Worm (Caenorhabditis elegans): ENCODE measurements around the gene F43D2.3.
A peak's percentile ranks its signal among the peaks of the same experiment; 100 is the strongest.

Gene F43D2.3

ce11 chrV:14645817-14646789 lies 14.4 kb downstream of the F43D2.3 start, which contains the start of the genes rfc-1 and pmp-3 (continued):
- TF ChIP-seq ceh-91 (GFP tag; IDR thresholded peaks at IDR 0.05), result peak; percentile 76
- 0 out of 2 replicates have a peak, but pooled peaks have one; percentile 33 for TF ChIP-seq hsf-1 (GFP tag; IDR thresholded peaks at IDR 0.05)
- no peak for TF ChIP-seq ceh-27 (GFP tag; optimal IDR thresholded peaks at IDR 0.05)
- peak; percentile 74 for TF ChIP-seq dpl-1 (GFP tag; optimal IDR thresholded peaks at IDR 0.05)
- no peak for TF ChIP-seq rpc-1 (optimal IDR thresholded peaks at IDR 0.05)
- peak; percentile 6 for TF ChIP-seq rpc-1 (tag; optimal IDR thresholded peaks at IDR 0.05)

ce11 chrV:14648825-14649224 lies 17.1 kb downstream of the F43D2.3 start:
- TF ChIP-seq rec-8 (tag; optimal IDR thresholded peaks at IDR 0.05) (no peak), ceh-79 (tag; optimal IDR thresholded peaks at IDR 0.05) (no peak), nfya-2 (GFP tag; IDR thresholded peaks at IDR 0.05) (no peak), ztf-26 (tag; optimal IDR thresholded peaks at IDR 0.05) (no peak), lsl-1 (GFP tag; optimal IDR thresholded peaks at IDR 0.05) (no peak), sdz-38 (tag; optimal IDR thresholded peaks at IDR 0.05) (no peak), bed-1 (GFP tag; IDR thresholded peaks at IDR 0.05) (no peak), B0035.1 (tag; optimal IDR thresholded peaks at IDR 0.05) (no peak), C17E4.6 (GFP tag; IDR thresholded peaks at IDR 0.05) (no peak), Y53G8AR.9 (GFP tag; conservative IDR thresholded peaks at IDR 0.05) (no peak)

ce11 chrV:14649929-14650328 lies 18.2 kb downstream of the F43D2.3 start:
- TF ChIP-seq zfh-2 (GFP tag; conservative IDR thresholded peaks at IDR 0.05) (no peak), cebp-1 (GFP tag; IDR thresholded peaks at IDR 0.05) (no peak), cebp-1 (tag; optimal IDR thresholded peaks at IDR 0.05) (peak; percentile 19)

ce11 chrV:14650631-14651030 lies 18.9 kb downstream of the F43D2.3 start:
- TF ChIP-seq madf-8 (GFP tag; conservative IDR thresholded peaks at IDR 0.05), result no peak
- TF ChIP-seq egl-18 (GFP tag; IDR thresholded peaks at IDR 0.05), result no peak
- no peak for TF ChIP-seq dox-1 (GFP tag; IDR thresholded peaks at IDR 0.05)
- no peak for TF ChIP-seq lsl-1 (GFP tag; optimal IDR thresholded peaks at IDR 0.05)
- no peak for TF ChIP-seq ets-4 (GFP tag; optimal IDR thresholded peaks at IDR 0.05)
- no peak for TF ChIP-seq F55B11.4 (tag; optimal IDR thresholded peaks at IDR 0.05; ENCODE audit: borderline replicate concordance, insufficient read depth)
- TF ChIP-seq egl-44 (GFP tag; IDR thresholded peaks at IDR 0.05), result no peak

- TF ChIP-seq ceh-100 (GFP tag; IDR thresholded peaks at IDR 0.05) (no peak), D2030.7 (GFP tag; IDR thresholded peaks at IDR 0.05) (no peak), akir-1 (GFP tag; optimal IDR thresholded peaks at IDR 0.05) (no peak), fkh-3 (tag; optimal IDR thresholded peaks at IDR 0.05) (no peak), K12H6.12 (tag; optimal IDR thresholded peaks at IDR 0.05) (no peak), snpc-1.1 (tag; optimal IDR thresholded peaks at IDR 0.05; ENCODE audit: insufficient read depth) (no peak), die-1 (tag; optimal IDR thresholded peaks at IDR 0.05) (no peak), nhr-90 (tag; optimal IDR thresholded peaks at IDR 0.05) (no peak), ceh-79 (tag; optimal IDR thresholded peaks at IDR 0.05) (no peak), K11D2.4 (GFP tag; IDR thresholded peaks at IDR 0.05) (no peak), ztf-25 (GFP tag; IDR thresholded peaks at IDR 0.05) (no peak)
Observed at ce11 chrV:14655689-14656088, 24.0 kb downstream of the F43D2.3 start.
